Worm (Caenorhabditis elegans) whole organism, mixed stage, embryonic: ENCODE data around the gene sru-45.

Experiments
- bed-3 ChIP-seq: fragments of 200-800 bp; sonication (Bioruptor generic); optimal IDR thresholded peaks from 3 replicates; lab custom pipeline; 2018; ENCODE audit warnings: mild to moderate bottlenecking, missing genetic modification characterization, moderate library complexity, missing compliant biosample characterization
- blmp-1 ChIP-seq: fragments of 150-350 bp; optimal IDR thresholded peaks from 2 replicates; lab custom pipeline; 2014; ENCODE audit warnings: missing biosample characterization, missing genetic modification characterization
- ceh-43 ChIP-seq: fragments of 200-800 bp; sonication (Bioruptor generic); optimal IDR thresholded peaks from 2 replicates; lab custom pipeline; 2018; ENCODE audit warnings: mild to moderate bottlenecking, missing genetic modification characterization, moderate library complexity, missing compliant biosample characterization
- ceh-83 ChIP-seq: fragments of 200-800 bp; sonication (Bioruptor generic); optimal IDR thresholded peaks from 2 replicates; lab custom pipeline; 2018; ENCODE audit warnings: mild to moderate bottlenecking, missing genetic modification characterization, missing compliant biosample characterization
- ces-1 ChIP-seq: fragments of 150-350 bp; optimal IDR thresholded peaks from 2 replicates; lab custom pipeline; 2014; ENCODE audit warnings: missing biosample characterization, missing genetic modification reagents, missing genetic modification characterization
- cnd-1 ChIP-seq: fragments of 200-800 bp; sonication (Bioruptor generic); optimal IDR thresholded peaks from 2 replicates; lab custom pipeline; 2018; ENCODE audit warnings: mild to moderate bottlenecking, missing genetic modification characterization, missing compliant biosample characterization
- drap-1 ChIP-seq: fragments of 200-800 bp; sonication (Bioruptor generic); optimal IDR thresholded peaks from 3 replicates; lab custom pipeline; 2018; ENCODE audit warnings: mild to moderate bottlenecking, missing genetic modification characterization, missing compliant biosample characterization
- elt-3 ChIP-seq: fragments of 150-350 bp; optimal IDR thresholded peaks from 2 replicates; lab custom pipeline; 2014; ENCODE audit warnings: missing biosample characterization, missing genetic modification characterization
- flh-1 ChIP-seq: fragments of 200-800 bp; sonication (Bioruptor generic); optimal IDR thresholded peaks from 2 replicates; lab custom pipeline; 2018; ENCODE audit warnings: mild to moderate bottlenecking, missing genetic modification characterization, moderate library complexity, missing compliant biosample characterization
- ham-2 ChIP-seq: fragments of 200-800 bp; sonication (Bioruptor generic); optimal IDR thresholded peaks from 2 replicates; lab custom pipeline; 2018; ENCODE audit warnings: mild to moderate bottlenecking, missing genetic modification characterization, missing compliant biosample characterization
- hlh-1 ChIP-seq: fragments of 150-350 bp; optimal IDR thresholded peaks from 2 replicates; lab custom pipeline; 2014; ENCODE audit warnings: missing biosample characterization, missing genetic modification reagents, missing genetic modification characterization
- lin-13 ChIP-seq: fragments of 150-350 bp; optimal IDR thresholded peaks from 2 replicates; lab custom pipeline; 2014; ENCODE audit warnings: missing biosample characterization, missing genetic modification characterization
- lin-32 ChIP-seq: fragments of 200-800 bp; sonication (Bioruptor generic); optimal IDR thresholded peaks from 2 replicates; lab custom pipeline; 2018; ENCODE audit warnings: mild to moderate bottlenecking, missing genetic modification characterization, missing compliant biosample characterization
- lsy-2 ChIP-seq: fragments of 150-350 bp; optimal IDR thresholded peaks from 2 replicates; lab custom pipeline; 2014; ENCODE audit warnings: missing biosample characterization, missing genetic modification characterization
- mab-5 ChIP-seq: fragments of 150-350 bp; optimal IDR thresholded peaks from 2 replicates; lab custom pipeline; 2014; ENCODE audit warnings: missing biosample characterization, missing genetic modification characterization
- mep-1 ChIP-seq: fragments of 150-350 bp; optimal IDR thresholded peaks from 2 replicates; lab custom pipeline; 2017; ENCODE audit warnings: missing biosample characterization, missing genetic modification reagents, missing genetic modification characterization, inconsistent platforms
- mls-2 ChIP-seq: sonication (generic microtip); optimal IDR thresholded peaks from 2 replicates; lab custom pipeline; 2016; ENCODE audit warnings: mild to moderate bottlenecking, missing genetic modification characterization, moderate library complexity, missing compliant biosample characterization
- nhr-12 ChIP-seq: fragments of 150-350 bp; optimal IDR thresholded peaks from 2 replicates; lab custom pipeline; 2014; ENCODE audit warnings: missing biosample characterization, missing genetic modification characterization
- nhr-2 ChIP-seq: fragments of 150-350 bp; optimal IDR thresholded peaks from 2 replicates; lab custom pipeline; 2014; ENCODE audit warnings: missing biosample characterization, missing genetic modification characterization
- nhr-237 ChIP-seq: fragments of 150-350 bp; optimal IDR thresholded peaks from 2 replicates; lab custom pipeline; 2014; ENCODE audit warnings: missing biosample characterization, missing genetic modification characterization
- nhr-28 ChIP-seq: fragments of 150-350 bp; optimal IDR thresholded peaks from 2 replicates; lab custom pipeline; 2014; ENCODE audit warnings: missing biosample characterization, missing genetic modification characterization
- nhr-76 ChIP-seq: sonication (generic microtip); optimal IDR thresholded peaks from 2 replicates; lab custom pipeline; 2017; ENCODE audit warnings: missing biosample characterization, missing genetic modification characterization
- pha-4 ChIP-seq: fragments of 150-350 bp; optimal IDR thresholded peaks from 2 replicates; lab custom pipeline; 2018; ENCODE audit warnings: missing biosample characterization, missing genetic modification reagents, missing genetic modification characterization
- sem-2 ChIP-seq: fragments of 200-800 bp; sonication (Bioruptor generic); optimal IDR thresholded peaks from 2 replicates; lab custom pipeline; 2018; ENCODE audit warnings: mild to moderate bottlenecking, missing genetic modification characterization, missing compliant biosample characterization
- snpc-4 ChIP-seq: fragments of 150-350 bp; optimal IDR thresholded peaks from 2 replicates; lab custom pipeline; 2014; ENCODE audit warnings: missing biosample characterization, missing genetic modification characterization
- sptf-1 ChIP-seq: sonication (generic microtip); optimal IDR thresholded peaks from 2 replicates; lab custom pipeline; 2017; ENCODE audit warnings: mild to moderate bottlenecking, missing genetic modification characterization, moderate library complexity, missing compliant biosample characterization
- tbx-8 ChIP-seq: fragments of 200-800 bp; sonication (Bioruptor generic); optimal IDR thresholded peaks from 2 replicates; lab custom pipeline; 2018; ENCODE audit warnings: mild to moderate bottlenecking, missing genetic modification characterization, moderate library complexity, missing compliant biosample characterization
- unc-120 ChIP-seq: sonication (generic microtip); optimal IDR thresholded peaks from 2 replicates; lab custom pipeline; 2017; ENCODE audit warnings: missing genetic modification characterization, missing compliant biosample characterization; ENCODE audit not compliant: poor library complexity, severe bottlenecking
- unc-62 ChIP-seq: fragments of 150-350 bp; optimal IDR thresholded peaks from 2 replicates; lab custom pipeline; 2014; ENCODE audit warnings: missing biosample characterization, missing genetic modification reagents, missing genetic modification characterization
- zip-8 ChIP-seq: fragments of 150-350 bp; optimal IDR thresholded peaks from 2 replicates; lab custom pipeline; 2014; ENCODE audit warnings: missing biosample characterization, missing genetic modification characterization
- ztf-11 ChIP-seq: fragments of 150-350 bp; optimal IDR thresholded peaks from 2 replicates; lab custom pipeline; 2014; ENCODE audit warnings: missing biosample characterization, missing genetic modification characterization

sru-45 gene

DNA sequence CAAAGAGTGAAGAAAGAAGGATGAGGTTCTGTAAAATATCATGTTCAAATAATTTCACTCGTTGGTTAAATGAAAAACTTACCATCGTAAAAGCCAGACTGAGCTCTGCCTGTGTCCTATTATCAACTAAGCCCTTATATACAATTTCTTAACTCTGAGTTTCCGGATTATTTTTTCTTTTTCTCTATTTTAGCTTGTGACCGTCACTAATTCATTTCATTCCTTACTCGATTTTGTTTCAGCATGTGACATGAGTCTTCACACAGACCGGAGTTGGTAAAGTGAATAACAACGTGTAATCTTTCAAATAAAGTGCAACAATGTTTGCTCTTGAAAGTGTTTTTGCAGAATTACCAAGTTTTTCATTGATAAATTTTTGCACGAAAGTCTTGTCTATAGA is 31.7 kb upstream of the sru-45 start, which contains the start of gene cpr-2:
Gene cpr-2, minus strand, starts transcription at position 101 of the 400 bp plus-strand sequence.
- TF ChIP-seq ceh-83 (GFP tag; lab: Kevin White, UChicago): no peak
- no peak for TF ChIP-seq elt-3 (tag; lab: Kevin White, UChicago)
- no peak for TF ChIP-seq cnd-1
- TF ChIP-seq nhr-76 (tag; lab: Kevin White, UChicago): no peak
- no peak for TF ChIP-seq mep-1
- no peak for TF ChIP-seq ztf-11 (tag; lab: Kevin White, UChicago)
- TF ChIP-seq sptf-1 (tag; lab: Kevin White, UChicago): no peak
- TF ChIP-seq ces-1 (GFP tag; lab: Kevin White, UChicago): no peak
- TF ChIP-seq hlh-1 (tag; lab: Kevin White, UChicago): no peak
- no peak for TF ChIP-seq pha-4
- no peak for TF ChIP-seq mls-2 (tag; lab: Kevin White, UChicago)
- no peak for TF ChIP-seq mab-5 (tag; lab: Kevin White, UChicago)
- no peak for TF ChIP-seq lsy-2 (tag; lab: Kevin White, UChicago)
- TF ChIP-seq lin-13 (tag; lab: Kevin White, UChicago): no peak
- no peak for TF ChIP-seq drap-1 (GFP tag; lab: Kevin White, UChicago)

DNA sequence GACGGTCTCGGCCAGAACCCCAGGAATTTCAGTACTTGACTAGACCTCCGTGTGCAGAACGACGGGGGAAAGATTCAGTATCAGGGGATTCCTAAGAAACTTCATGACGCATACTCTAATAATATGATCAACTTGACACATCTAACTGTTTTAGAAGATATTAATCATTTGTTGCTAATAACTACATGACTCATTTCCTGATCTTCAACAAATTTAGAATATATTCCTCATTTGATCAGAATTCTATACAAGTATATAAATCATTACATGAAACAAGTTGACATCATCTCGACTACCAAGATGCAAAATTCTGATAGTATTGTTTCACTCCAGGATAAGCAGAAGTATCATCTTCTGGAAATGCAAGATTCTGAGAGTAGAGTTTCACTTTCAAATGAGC is 30.6 kb upstream of the sru-45 start, which contains the start of gene Y32B12B.8:
Gene Y32B12B.8, plus strand, starts transcription at position 301 of the 400 bp plus-strand sequence.
- TF ChIP-seq cnd-1 (no peak), ceh-43 (GFP tag; lab: Kevin White, UChicago) (no peak), nhr-12 (no peak)

DNA sequence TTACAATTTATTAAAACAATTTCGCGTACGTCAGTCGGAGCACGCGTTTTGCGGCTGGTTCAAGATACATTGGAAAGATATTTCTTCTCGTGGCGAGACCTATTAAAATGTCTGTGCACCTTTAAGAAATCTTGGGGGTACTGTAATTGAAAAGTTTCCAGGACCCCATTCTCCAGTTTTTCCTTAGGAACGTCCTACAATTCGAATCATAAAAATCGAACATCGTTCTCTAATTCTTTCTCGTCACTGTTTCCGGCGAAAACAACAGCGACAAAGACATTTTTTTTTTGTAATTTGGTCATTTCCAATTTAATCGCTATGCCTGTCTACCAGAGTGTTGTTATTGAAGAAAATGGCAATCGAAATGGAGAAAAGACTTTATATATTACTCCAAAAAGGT is 29.0 kb upstream of the sru-45 start, which contains the start of gene Y32B12B.1:
Gene Y32B12B.1, plus strand, starts transcription at position 301 of the 400 bp plus-strand sequence.
- TF ChIP-seq mep-1 (no peak), mab-5 (tag; lab: Kevin White, UChicago) (no peak), ztf-11 (tag; lab: Kevin White, UChicago) (no peak), lin-32 (GFP tag; lab: Kevin White, UChicago) (no peak), blmp-1 (tag; lab: Kevin White, UChicago) (no peak), elt-3 (tag; lab: Kevin White, UChicago) (no peak), mls-2 (tag; lab: Kevin White, UChicago) (no peak), sem-2 (GFP tag; lab: Kevin White, UChicago) (no peak), lin-13 (tag; lab: Kevin White, UChicago) (no peak), nhr-12 (no peak), bed-3 (GFP tag; lab: Kevin White, UChicago) (no peak), nhr-237 (no peak), nhr-28 (tag; lab: Kevin White, UChicago) (no peak), ham-2 (GFP tag; lab: Kevin White, UChicago) (no peak), drap-1 (GFP tag; lab: Kevin White, UChicago) (no peak), unc-120 (tag; lab: Kevin White, UChicago) (no peak)

DNA sequence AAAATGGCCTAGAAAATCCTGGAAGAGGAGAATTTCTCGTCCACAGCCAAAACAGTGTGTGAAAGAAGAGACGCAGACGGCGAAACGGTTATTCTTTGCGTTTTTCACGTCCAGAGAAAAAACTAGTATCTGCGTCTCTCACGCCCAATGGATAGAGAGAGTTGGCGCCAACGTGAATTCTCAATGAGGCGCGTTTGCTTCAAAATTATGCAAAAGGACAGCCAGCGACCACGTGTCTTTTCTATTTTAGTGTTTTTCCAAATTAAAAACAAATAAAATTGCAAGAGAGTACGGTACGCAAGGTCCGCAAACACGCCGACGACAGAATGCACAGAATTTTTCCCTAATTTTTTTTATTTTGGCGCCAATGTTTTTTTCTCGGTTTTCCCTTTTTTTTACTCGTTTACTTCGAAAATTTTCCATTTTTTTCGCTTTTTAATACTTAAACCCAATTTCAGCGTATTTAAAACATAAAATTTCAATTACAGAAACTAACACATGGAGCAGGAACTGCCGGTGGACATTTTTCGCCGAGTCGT is 27.8 kb upstream of the sru-45 start, which contains the start of gene Y32B12B.2:
Gene Y32B12B.2, plus strand, starts transcription at position 489 of the 539 bp plus-strand sequence.
- TF ChIP-seq nhr-28 (tag; lab: Kevin White, UChicago) (no peak), lsy-2 (tag; lab: Kevin White, UChicago) (peak; percentile 94), sptf-1 (tag; lab: Kevin White, UChicago) (peak; percentile 11)

DNA sequence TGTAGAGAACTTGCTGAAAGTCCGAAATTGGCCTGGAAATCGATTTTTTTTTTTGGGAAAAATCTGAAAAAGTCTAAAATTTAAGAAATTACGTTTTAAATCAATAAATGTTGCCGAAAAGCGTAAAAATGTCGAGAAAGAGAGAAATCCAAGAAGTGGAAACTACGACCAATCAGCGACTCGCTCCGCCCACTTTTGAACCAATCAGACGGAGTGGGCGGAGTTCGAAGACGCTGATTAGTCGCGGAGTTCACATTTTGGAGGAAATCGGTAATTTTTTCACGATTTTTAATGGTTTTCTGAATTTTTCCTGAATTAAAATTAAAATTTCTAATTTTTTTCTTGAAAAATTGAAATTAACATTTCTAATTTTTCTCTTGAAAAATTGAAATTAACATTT is 26.1 kb upstream of the sru-45 start:
- TF ChIP-seq nhr-2 (tag; lab: Kevin White, UChicago) (no peak), unc-120 (tag; lab: Kevin White, UChicago) (no peak), tbx-8 (GFP tag; lab: Kevin White, UChicago) (no peak), snpc-4 (no peak), lin-13 (tag; lab: Kevin White, UChicago) (no peak), ztf-11 (tag; lab: Kevin White, UChicago) (no peak), pha-4 (no peak), bed-3 (GFP tag; lab: Kevin White, UChicago) (no peak), zip-8 (tag; lab: Kevin White, UChicago) (no peak), sem-2 (GFP tag; lab: Kevin White, UChicago) (no peak), hlh-1 (tag; lab: Kevin White, UChicago) (no peak), nhr-28 (tag; lab: Kevin White, UChicago) (no peak), flh-1 (GFP tag; lab: Kevin White, UChicago) (no peak), unc-62 (GFP tag; lab: Kevin White, UChicago) (no peak), nhr-237 (no peak), ham-2 (GFP tag; lab: Kevin White, UChicago) (no peak), nhr-76 (tag; lab: Kevin White, UChicago) (no peak)
